Worm (Caenorhabditis elegans): ENCODE measurements around the gene fbxa-142.

- TF ChIP-seq ces-1 (GFP tag; optimal IDR thresholded peaks at IDR 0.05) (no peak), nhr-237 (tag; optimal IDR thresholded peaks at IDR 0.05) (no peak), lsy-2 (tag; optimal IDR thresholded peaks at IDR 0.05) (no peak), unc-39 (tag; optimal IDR thresholded peaks at IDR 0.05) (no peak), nhr-28 (tag; optimal IDR thresholded peaks at IDR 0.05) (no peak), ztf-11 (tag; optimal IDR thresholded peaks at IDR 0.05) (no peak)
These were observed 22.2 kb upstream of the fbxa-142 start, which contains the start of gene str-254 for ce11 chrV:16153375-16153774.

All from whole organism, mixed stage, embryonic.